Worm (Caenorhabditis elegans) whole organism, L4 larva: ENCODE measurements around the gene poml-4.
A peak's percentile ranks its signal among the peaks of the same experiment; 100 is the strongest.

Experiments used
- F10B5.3 ChIP-seq: sonication (generic microtip); optimal IDR thresholded peaks from 2 replicates; lab custom pipeline; 2016; ENCODE audit warnings: mild to moderate bottlenecking, missing genetic modification characterization, missing compliant biosample characterization
- F37D6.2 ChIP-seq: sonication (generic microtip); optimal IDR thresholded peaks from 2 replicates; lab custom pipeline; 2016; ENCODE audit warnings: mild to moderate bottlenecking, missing genetic modification characterization, missing compliant biosample characterization
- R02D3.7 ChIP-seq: fragments of 150-350 bp; sonication (generic microtip); optimal IDR thresholded peaks from 3 replicates; lab custom pipeline; 2014; ENCODE audit warnings: missing biosample characterization, missing genetic modification characterization
- T20F7.1 ChIP-seq: fragments of 200-800 bp; sonication (Bioruptor generic); optimal IDR thresholded peaks from 2 replicates; lab custom pipeline; 2018; ENCODE audit warnings: mild to moderate bottlenecking, missing genetic modification characterization, missing compliant biosample characterization
- Y48G9A.11 ChIP-seq: fragments of 200-800 bp; sonication (Bioruptor generic); IDR thresholded peaks from 2 replicates; pipeline ENCODE4 v1.3.6; 2022; ENCODE audit warnings: missing genetic modification reagents, missing genetic modification characterization, missing compliant biosample characterization
- daf-16 ChIP-seq, 3 experiments: sonication (generic microtip); optimal IDR thresholded peaks; 2 replicates each; lab custom pipeline; 2016 to 2017; ENCODE audit warnings: missing genetic modification characterization in 3 of 3, missing genetic modification reagents in 3 of 3, mild to moderate bottlenecking in 2 of 3, missing compliant biosample characterization in 2 of 3, missing biosample characterization in 1 of 3, moderate library complexity in 1 of 3
- daf-8 ChIP-seq: fragments of 200-800 bp; sonication (Bioruptor generic); IDR thresholded peaks from 2 replicates; pipeline ENCODE4 v1.3.6; 2022; ENCODE audit warnings: missing genetic modification characterization, missing compliant biosample characterization
- dmd-6 ChIP-seq: fragments of 200-800 bp; sonication (Bioruptor generic); IDR thresholded peaks from 2 replicates; pipeline ENCODE4 v1.3.6; 2022; ENCODE audit warnings: missing genetic modification reagents, missing genetic modification characterization, missing compliant biosample characterization
- dve-1 ChIP-seq: sonication (generic microtip); optimal IDR thresholded peaks from 2 replicates; lab custom pipeline; 2017; ENCODE audit warnings: antibody characterized with exemption, mild to moderate bottlenecking, missing genetic modification characterization, missing compliant biosample characterization; ENCODE audit not compliant: insufficient read depth
- fkh-10 ChIP-seq: fragments of 150-350 bp; optimal IDR thresholded peaks from 2 replicates; lab custom pipeline; 2014; ENCODE audit warnings: missing biosample characterization, missing genetic modification reagents, missing genetic modification characterization
- hif-1 ChIP-seq, 2 experiments: sonication (generic microtip); optimal IDR thresholded peaks; 2 replicates each; lab custom pipeline; 2016 to 2017; ENCODE audit warnings: missing compliant biosample characterization in 2 of 2, missing genetic modification characterization in 2 of 2, missing genetic modification reagents in 2 of 2, missing genotype in 2 of 2, mild to moderate bottlenecking in 1 of 2
- hlh-30 ChIP-seq: sonication (generic microtip); optimal IDR thresholded peaks from 2 replicates; lab custom pipeline; 2017; ENCODE audit warnings: antibody characterized with exemption, mild to moderate bottlenecking, missing genetic modification characterization, missing compliant biosample characterization; ENCODE audit not compliant: insufficient read depth
- jun-1 ChIP-seq: fragments of 150-350 bp; optimal IDR thresholded peaks from 2 replicates; lab custom pipeline; 2014; ENCODE audit warnings: missing biosample characterization, missing genetic modification reagents, missing genetic modification characterization
- lin-13 ChIP-seq: fragments of 150-350 bp; optimal IDR thresholded peaks from 2 replicates; lab custom pipeline; 2014; ENCODE audit warnings: missing biosample characterization, missing genetic modification reagents, missing genetic modification characterization
- lin-15B ChIP-seq: fragments of 150-350 bp; sonication (generic microtip); optimal IDR thresholded peaks from 3 replicates; lab custom pipeline; 2014; ENCODE audit warnings: missing biosample characterization, missing genetic modification characterization
- lin-29 ChIP-seq: fragments of 200-800 bp; sonication (Bioruptor generic); IDR thresholded peaks from 2 replicates; pipeline ENCODE4 v1.3.6; 2022; ENCODE audit warnings: missing genetic modification reagents, missing genetic modification characterization, missing compliant biosample characterization
- lsy-2 ChIP-seq, 2 experiments: fragments of 150-350 bp in 1 of 2; sonication (generic microtip) in 1 of 2; optimal IDR thresholded peaks; 2 replicates each; lab custom pipeline; 2014 to 2017; ENCODE audit warnings: missing biosample characterization in 2 of 2, missing genetic modification characterization in 2 of 2
- madf-9 ChIP-seq: fragments of 200-800 bp; sonication (Bioruptor generic); conservative IDR thresholded peaks from 2 replicates; pipeline ENCODE4 v1.3.6; 2022; ENCODE audit warnings: missing genetic modification reagents, missing genetic modification characterization, missing compliant biosample characterization
- mdl-1 ChIP-seq, 2 experiments: fragments of 150-350 bp in 1 of 2; sonication (generic microtip) in 1 of 2; optimal IDR thresholded peaks; 2 replicates each; lab custom pipeline; 2014 to 2017; ENCODE audit warnings: missing biosample characterization in 2 of 2, missing genetic modification characterization in 2 of 2
- mep-1 ChIP-seq: fragments of 150-350 bp; sonication (generic microtip); optimal IDR thresholded peaks from 3 replicates; lab custom pipeline; 2014; ENCODE audit warnings: missing biosample characterization, missing genetic modification characterization
- mxl-3 ChIP-seq: fragments of 200-800 bp; sonication (Bioruptor generic); optimal IDR thresholded peaks from 2 replicates; lab custom pipeline; 2018; ENCODE audit warnings: mild to moderate bottlenecking, missing genetic modification characterization, missing compliant biosample characterization
- nhr-28 ChIP-seq: fragments of 150-350 bp; optimal IDR thresholded peaks from 2 replicates; lab custom pipeline; 2014; ENCODE audit warnings: missing biosample characterization, missing genetic modification characterization
- nhr-76 ChIP-seq: fragments of 150-350 bp; optimal IDR thresholded peaks from 2 replicates; lab custom pipeline; 2014; ENCODE audit warnings: missing biosample characterization, missing genetic modification characterization
- nhr-77 ChIP-seq: fragments of 150-350 bp; optimal IDR thresholded peaks from 2 replicates; lab custom pipeline; 2014; ENCODE audit warnings: missing biosample characterization, missing genetic modification characterization
- pqm-1 ChIP-seq: sonication (generic microtip); optimal IDR thresholded peaks from 2 replicates; lab custom pipeline; 2017; ENCODE audit warnings: missing biosample characterization, missing genetic modification characterization
- set-16 ChIP-seq: fragments of 200-800 bp; sonication (Bioruptor generic); IDR thresholded peaks from 2 replicates; pipeline ENCODE4 v1.3.6; 2022; ENCODE audit warnings: missing genetic modification reagents, missing genetic modification characterization, missing compliant biosample characterization
- unc-62 ChIP-seq, 3 experiments: fragments of 150-350 bp in 1 of 3; sonication (generic microtip); optimal IDR thresholded peaks in 2 of 3; peaks in 1 of 3; 1 replicate in 1 of 3; 2 replicates in 2 of 3; lab custom pipeline; 2014 to 2017; ENCODE audit warnings: missing biosample characterization in 3 of 3, missing genetic modification characterization in 3 of 3, missing genetic modification reagents in 3 of 3, missing genotype in 1 of 3
- vab-7 ChIP-seq: fragments of 200-800 bp; sonication (Bioruptor generic); IDR thresholded peaks from 2 replicates; pipeline ENCODE4 v1.3.6; 2022; ENCODE audit warnings: missing genetic modification reagents, missing genetic modification characterization, missing compliant biosample characterization

Gene poml-4

ce11 chrII:1501614-1502355 lies 38.9 kb upstream of the poml-4 start (continued):
- TF ChIP-seq daf-16 (GFP tag; optimal IDR thresholded peaks at IDR 0.05; lab: Kevin White, UChicago) (peak in 1 of 2 experiments; percentile 36), daf-16 (tag; optimal IDR thresholded peaks at IDR 0.05; lab: Kevin White, UChicago) (no peak), daf-8 (no peak), T20F7.1 (GFP tag; lab: Kevin White, UChicago) (no peak), vab-7 (GFP tag; lab: Robert Waterston, UW) (no peak), mxl-3 (GFP tag; lab: Kevin White, UChicago) (peak; percentile 65), mdl-1 (tag; optimal IDR thresholded peaks at IDR 0.05; lab: Kevin White, UChicago) (peak; percentile 55 to 82), hif-1 (tag; optimal IDR thresholded peaks at IDR 0.05; lab: Kevin White, UChicago) (peak in 1 of 2 experiments; percentile 75), R02D3.7 (no peak), set-16 (peak; percentile 78), nhr-77 (tag; lab: Kevin White, UChicago) (no peak), lsy-2 (tag; optimal IDR thresholded peaks at IDR 0.05; lab: Kevin White, UChicago) (peak in 1 of 2 experiments; percentile 44), nhr-76 (no peak), hlh-30 (tag; lab: Kevin White, UChicago) (peak; percentile 74), lin-15B (tag; lab: Kevin White, UChicago) (no peak), mep-1 (tag; lab: Kevin White, UChicago) (peak; percentile 40), lin-13 (GFP tag; lab: Kevin White, UChicago) (peak; percentile 2), F10B5.3 (tag; lab: Kevin White, UChicago) (no peak), Y48G9A.11 (GFP tag; lab: Robert Waterston, UW) (no peak), madf-9 (GFP tag; lab: Robert Waterston, UW) (no peak), nhr-28 (tag; lab: Kevin White, UChicago) (no peak), jun-1 (tag; lab: Kevin White, UChicago) (no peak)

DNA sequence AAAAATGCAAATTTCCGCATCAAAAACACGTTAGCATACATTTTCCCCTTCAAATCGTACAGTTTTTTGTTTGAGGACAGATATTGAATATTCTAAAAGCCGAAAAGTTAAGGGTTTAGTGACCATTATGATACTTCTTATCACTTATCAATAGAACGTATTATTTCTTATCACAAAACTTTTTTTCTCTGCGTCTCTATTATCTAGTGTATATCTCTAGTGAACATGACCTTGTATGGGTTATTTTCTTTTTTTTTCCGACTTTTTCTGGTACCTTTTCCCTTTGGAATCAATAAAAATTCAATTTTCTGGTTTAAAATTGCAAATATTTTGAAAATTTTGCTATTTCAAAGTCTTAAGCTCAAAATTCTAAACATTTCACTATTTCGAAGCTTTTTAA lies 37.1 kb upstream of the poml-4 start:
- TF ChIP-seq dve-1, result peak; percentile 60
- peak in 1 of 2 experiments; percentile 1 for TF ChIP-seq lsy-2 (tag; optimal IDR thresholded peaks at IDR 0.05; lab: Kevin White, UChicago)
- peak; percentile 28; the same call in 1 of the 2 replicates for TF ChIP-seq dmd-6 (GFP tag; lab: Robert Waterston, UW)
- TF ChIP-seq pqm-1 (tag; lab: Kevin White, UChicago), result peak; percentile 19
- TF ChIP-seq fkh-10 (GFP tag; lab: Kevin White, UChicago), result no peak
- peak; percentile 73 for TF ChIP-seq nhr-28 (tag; lab: Kevin White, UChicago)
- no peak for TF ChIP-seq Y48G9A.11 (GFP tag; lab: Robert Waterston, UW)
- no peak for TF ChIP-seq daf-16 (GFP tag; optimal IDR thresholded peaks at IDR 0.05; lab: Kevin White, UChicago)
- TF ChIP-seq daf-16 (tag; optimal IDR thresholded peaks at IDR 0.05; lab: Kevin White, UChicago), result peak; percentile 33
- peak in 1 of 2 experiments; percentile 67 for TF ChIP-seq unc-62 (GFP tag; optimal IDR thresholded peaks at IDR 0.05 in 1 of 2; lab: Kevin White, UChicago)
- no peak for TF ChIP-seq unc-62 (tag; optimal IDR thresholded peaks at IDR 0.05; lab: Kevin White, UChicago)
- TF ChIP-seq, all 104 proteins: peak for 7

DNA sequence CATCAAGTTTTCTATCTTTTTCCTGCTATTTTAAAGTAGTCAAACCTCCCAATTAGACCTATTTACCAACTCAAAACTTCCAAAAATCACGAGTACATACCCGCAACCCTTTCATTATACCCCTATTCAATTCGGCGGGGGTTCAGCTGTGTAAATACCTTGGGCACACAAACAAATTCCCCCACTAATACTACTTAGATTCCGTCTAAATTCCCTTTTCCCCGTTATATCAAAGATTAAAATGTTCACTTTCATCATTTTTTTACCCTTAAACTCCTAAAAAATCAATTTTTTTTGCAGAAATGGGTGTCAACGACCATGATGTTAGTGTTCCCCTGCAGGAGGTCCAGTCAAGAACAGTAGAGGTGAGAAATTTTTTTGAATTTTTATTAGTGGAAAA lies 36.5 kb upstream of the poml-4 start, which contains the start of gene fdgt-1:
fdgt-1 (plus strand) TSS at position 301 of the 400 bp plus-strand sequence.
- TF ChIP-seq hlh-30 (tag; lab: Kevin White, UChicago) (no peak), F37D6.2 (no peak), jun-1 (tag; lab: Kevin White, UChicago) (no peak), lin-29 (GFP tag; lab: Robert Waterston, UW) (no peak)

DNA sequence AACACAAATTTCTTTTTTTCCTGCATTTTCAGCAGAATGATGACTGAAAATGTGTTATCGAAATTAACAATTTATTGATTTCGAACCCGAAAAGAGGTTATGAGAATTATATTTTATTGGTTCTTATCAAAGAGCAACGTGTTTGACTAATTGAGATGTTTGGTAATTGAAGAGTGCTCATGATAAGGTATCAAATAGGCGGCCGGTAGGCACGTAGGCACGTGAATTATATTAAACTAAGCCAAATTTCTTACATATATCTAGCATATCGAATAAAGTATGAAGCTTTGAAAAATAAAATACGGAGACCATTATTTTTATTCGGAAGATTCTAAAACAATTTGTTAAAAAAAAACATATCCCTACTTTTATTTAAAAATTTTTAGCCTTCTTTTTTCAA lies 23.4 kb upstream of the poml-4 start, which contains the start of gene math-45:
math-45 (minus strand) TSS at position 101 of the 400 bp plus-strand sequence.
- TF ChIP-seq daf-16 (GFP tag; optimal IDR thresholded peaks at IDR 0.05; lab: Kevin White, UChicago), result no peak
- peak; percentile 52 for TF ChIP-seq daf-16 (tag; optimal IDR thresholded peaks at IDR 0.05; lab: Kevin White, UChicago)
- TF ChIP-seq nhr-28 (tag; lab: Kevin White, UChicago), result peak; percentile 17
- no peak for TF ChIP-seq madf-9 (GFP tag; lab: Robert Waterston, UW)
